Worm (Caenorhabditis elegans) whole organism, L3 larva: ENCODE results near the gene F35D11.4.

Experiments used
- ceh-16 ChIP-seq: sonication (generic microtip); optimal IDR thresholded peaks from 2 replicates; lab custom pipeline; 2017; ENCODE audit warnings: missing biosample characterization, missing genetic modification characterization
- elt-2 ChIP-seq: sonication (generic microtip); optimal IDR thresholded peaks from 2 replicates; lab custom pipeline; 2016; ENCODE audit warnings: missing genetic modification reagents, mild to moderate bottlenecking, missing genetic modification characterization, missing compliant biosample characterization
- fos-1 ChIP-seq: fragments of 150-350 bp; optimal IDR thresholded peaks from 2 replicates; lab custom pipeline; 2014; ENCODE audit warnings: missing biosample characterization, missing genetic modification characterization
- nhr-11 ChIP-seq: fragments of 150-350 bp; optimal IDR thresholded peaks from 2 replicates; lab custom pipeline; 2014; ENCODE audit warnings: missing biosample characterization, missing genetic modification characterization
- nhr-23 ChIP-seq: fragments of 150-350 bp; optimal IDR thresholded peaks from 2 replicates; lab custom pipeline; 2014; ENCODE audit warnings: missing biosample characterization, missing genetic modification reagents, missing genetic modification characterization

ce11 chrII:4571868-4572267, 31.4 kb upstream of the F35D11.4 start, which contains the start of gene vab-1:
- TF ChIP-seq elt-2 (tag; lab: Kevin White, UChicago) (no peak), fos-1 (tag; lab: Kevin White, UChicago) (no peak), ceh-16 (tag; lab: Kevin White, UChicago) (no peak), nhr-11 (tag; lab: Kevin White, UChicago) (no peak), nhr-23 (no peak)
